Fruit fly (Drosophila melanogaster) whole organism, embryonic: ENCODE results near the gene CG15515.

Experiments
- Aef1 ChIP-seq: fragments of 200-800 bp; sonication (Bioruptor generic); IDR thresholded peaks from 3 replicates; pipeline ENCODE4 v1.3.6; 2022; ENCODE audit warnings: missing biosample characterization, missing genetic modification characterization
- CG10565 ChIP-seq: fragments of 200-800 bp; sonication (Bioruptor generic); optimal IDR thresholded peaks from 3 replicates; lab custom pipeline; 2016; ENCODE audit warnings: missing biosample characterization, mild to moderate bottlenecking, missing genetic modification characterization
- CG10959 ChIP-seq: fragments of 200-800 bp; sonication (Bioruptor generic); IDR thresholded peaks from 2 replicates; pipeline ENCODE4 v1.3.6; 2022; ENCODE audit warnings: missing biosample characterization, missing genetic modification characterization
- CG11723 ChIP-seq: fragments of 200-800 bp; sonication (Bioruptor generic); optimal IDR thresholded peaks from 2 replicates; lab custom pipeline; 2017; ENCODE audit warnings: missing biosample characterization, mild to moderate bottlenecking, missing genetic modification characterization
- CG12299 ChIP-seq: fragments of 200-800 bp; sonication (Bioruptor generic); optimal IDR thresholded peaks from 2 replicates; lab custom pipeline; 2018; ENCODE audit warnings: missing biosample characterization, mild to moderate bottlenecking, missing genetic modification characterization
- CG13624 ChIP-seq: fragments of 200-800 bp; sonication (Bioruptor generic); optimal IDR thresholded peaks from 2 replicates; lab custom pipeline; 2016; ENCODE audit warnings: missing biosample characterization, missing genetic modification characterization
- CG14014 ChIP-seq: fragments of 200-800 bp; sonication (Bioruptor generic); IDR thresholded peaks from 2 replicates; pipeline ENCODE4 v1.3.6; 2022; ENCODE audit warnings: missing biosample characterization, missing genetic modification characterization
- CG14860 ChIP-seq: fragments of 200-800 bp; sonication (Bioruptor generic); IDR thresholded peaks from 3 replicates; pipeline ENCODE4 v1.3.6; 2022; ENCODE audit warnings: missing biosample characterization, missing genetic modification characterization; ENCODE audit not compliant: partially characterized antibody
- CG17328 ChIP-seq: fragments of 200-800 bp; sonication (Bioruptor generic); IDR thresholded peaks from 2 replicates; pipeline ENCODE4 v1.3.6; 2022; ENCODE audit warnings: missing biosample characterization, missing genetic modification characterization
- CG17359 ChIP-seq: fragments of 200-800 bp; sonication (Bioruptor generic); optimal IDR thresholded peaks from 3 replicates; lab custom pipeline; 2018; ENCODE audit warnings: missing biosample characterization, mild to moderate bottlenecking, missing genetic modification characterization, moderate library complexity
- CG2120 ChIP-seq: fragments of 200-800 bp; sonication (Bioruptor generic); optimal IDR thresholded peaks from 3 replicates; lab custom pipeline; 2016; ENCODE audit warnings: missing biosample characterization, missing genetic modification characterization
- CG2712 ChIP-seq: fragments of 200-800 bp; optimal IDR thresholded peaks from 3 replicates; lab custom pipeline; 2019; ENCODE audit warnings: missing biosample characterization, mild to moderate bottlenecking, missing genetic modification characterization, moderate library complexity
- CG30403 ChIP-seq: fragments of 200-800 bp; sonication (Bioruptor generic); optimal IDR thresholded peaks from 3 replicates; lab custom pipeline; 2016; ENCODE audit warnings: missing biosample characterization, missing genetic modification characterization
- CG31365 ChIP-seq: fragments of 200-800 bp; sonication (Bioruptor generic); optimal IDR thresholded peaks from 2 replicates; lab custom pipeline; 2018; ENCODE audit warnings: missing biosample characterization, mild to moderate bottlenecking, missing genetic modification characterization
- CG34224 ChIP-seq: fragments of 200-800 bp; sonication (Bioruptor generic); IDR thresholded peaks from 3 replicates; pipeline ENCODE4 v1.3.6; 2022; ENCODE audit warnings: missing biosample characterization, missing genetic modification characterization; ENCODE audit not compliant: partially characterized antibody
- CG34376 ChIP-seq: fragments of 200-800 bp; sonication (Bioruptor generic); optimal IDR thresholded peaks from 2 replicates; lab custom pipeline; 2018; ENCODE audit warnings: missing biosample characterization, mild to moderate bottlenecking, missing genetic modification characterization
- CG7357 ChIP-seq: fragments of 200-800 bp; sonication (Bioruptor generic); IDR thresholded peaks from 3 replicates; pipeline ENCODE4 v1.3.6; 2022; ENCODE audit warnings: missing biosample characterization, missing genetic modification characterization
- CG8281 ChIP-seq: fragments of 200-800 bp; sonication (Bioruptor generic); optimal IDR thresholded peaks from 2 replicates; lab custom pipeline; 2018; ENCODE audit warnings: missing biosample characterization, mild to moderate bottlenecking, missing genetic modification characterization, moderate library complexity
- CG9797 ChIP-seq: fragments of 200-800 bp; sonication (Bioruptor generic); optimal IDR thresholded peaks from 3 replicates; lab custom pipeline; 2018; ENCODE audit warnings: missing biosample characterization, mild to moderate bottlenecking, missing genetic modification characterization
- Elba2 ChIP-seq: fragments of 200-800 bp; sonication (Bioruptor generic); optimal IDR thresholded peaks from 3 replicates; lab custom pipeline; 2016; ENCODE audit warnings: missing biosample characterization, missing genetic modification characterization
- Ets97D ChIP-seq: fragments of 200-800 bp; sonication (Bioruptor generic); optimal IDR thresholded peaks from 3 replicates; lab custom pipeline; 2016; ENCODE audit warnings: missing biosample characterization, missing genetic modification characterization
- H2.0 ChIP-seq: fragments of 200-800 bp; sonication (Bioruptor generic); IDR thresholded peaks from 2 replicates; pipeline ENCODE4 v1.3.6; 2022; ENCODE audit warnings: missing biosample characterization, missing genetic modification characterization
- MESR4 ChIP-seq: fragments of 200-800 bp; sonication (Bioruptor generic); optimal IDR thresholded peaks from 2 replicates; lab custom pipeline; 2018; ENCODE audit warnings: missing biosample characterization, mild to moderate bottlenecking, missing genetic modification characterization, moderate library complexity
- Myb ChIP-seq: fragments of 200-800 bp; sonication (Bioruptor generic); optimal IDR thresholded peaks from 2 replicates; lab custom pipeline; 2016; ENCODE audit warnings: missing biosample characterization, missing genetic modification characterization
- Nf-YA ChIP-seq: fragments of 200-800 bp; sonication (Bioruptor generic); IDR thresholded peaks from 2 replicates; pipeline ENCODE4 v1.3.6; 2022; ENCODE audit warnings: missing biosample characterization, missing genetic modification characterization
- Side ChIP-seq: fragments of 200-800 bp; sonication (Bioruptor generic); optimal IDR thresholded peaks from 2 replicates; lab custom pipeline; 2016; ENCODE audit warnings: missing biosample characterization, missing genetic modification characterization
- Sox100B ChIP-seq: fragments of 200-800 bp; sonication (Bioruptor generic); optimal IDR thresholded peaks from 3 replicates; lab custom pipeline; 2018; ENCODE audit warnings: missing biosample characterization, mild to moderate bottlenecking, missing genetic modification characterization
- Stat92E ChIP-seq, 3 experiments: fragments of >200 bp in 2 of 3; fragments of 200-800 bp in 1 of 3; sonication (Bioruptor generic) in 1 of 3; optimal IDR thresholded peaks; 2 replicates each; lab custom pipeline; 2017 to 2019; ENCODE audit warnings: missing biosample characterization in 3 of 3, missing genetic modification characterization in 3 of 3, mild to moderate bottlenecking in 1 of 3, moderate library complexity in 1 of 3
- abd-A ChIP-seq: fragments of 200-800 bp; sonication (Bioruptor generic); optimal IDR thresholded peaks from 3 replicates; lab custom pipeline; 2019; ENCODE audit warnings: missing biosample characterization, mild to moderate bottlenecking, missing genetic modification characterization, moderate library complexity
- ac ChIP-seq: fragments of 200-800 bp; sonication (Bioruptor generic); optimal IDR thresholded peaks from 3 replicates; lab custom pipeline; 2017; ENCODE audit warnings: missing biosample characterization, mild to moderate bottlenecking, missing genetic modification characterization
- crp ChIP-seq, 2 experiments: fragments of 200-800 bp; sonication (Bioruptor generic); optimal IDR thresholded peaks; 2 replicates in 1 of 2; 3 replicates in 1 of 2; lab custom pipeline; 2017; ENCODE audit warnings: missing biosample characterization in 2 of 2, missing genetic modification characterization in 2 of 2, mild to moderate bottlenecking in 1 of 2, moderate library complexity in 1 of 2
- dmrt11E ChIP-seq: fragments of 200-800 bp; sonication (Bioruptor generic); optimal IDR thresholded peaks from 3 replicates; lab custom pipeline; 2018; ENCODE audit warnings: missing biosample characterization, mild to moderate bottlenecking, missing genetic modification characterization, moderate library complexity
- fd96Cb ChIP-seq: fragments of 200-800 bp; sonication (Bioruptor generic); optimal IDR thresholded peaks from 2 replicates; lab custom pipeline; 2018; ENCODE audit warnings: missing biosample characterization, mild to moderate bottlenecking, missing genetic modification characterization, moderate library complexity
- gcm2 ChIP-seq: fragments of 200-800 bp; sonication (Bioruptor generic); optimal IDR thresholded peaks from 2 replicates; lab custom pipeline; 2016; ENCODE audit warnings: missing biosample characterization, missing genetic modification characterization
- ham ChIP-seq: fragments of 200-800 bp; sonication (Bioruptor generic); IDR thresholded peaks from 2 replicates; pipeline ENCODE4 v1.3.6; 2022; ENCODE audit warnings: missing biosample characterization, missing genetic modification characterization
- hb ChIP-seq: fragments of 200-800 bp; sonication (Bioruptor generic); IDR thresholded peaks from 3 replicates; pipeline ENCODE4 v1.3.6; 2022; ENCODE audit warnings: missing biosample characterization, missing genetic modification characterization; ENCODE audit not compliant: partially characterized antibody
- hth ChIP-seq: fragments of >200 bp; optimal IDR thresholded peaks from 2 replicates; lab custom pipeline; 2017; ENCODE audit warnings: inconsistent platforms
- ken ChIP-seq: fragments of 200-800 bp; sonication (Bioruptor generic); IDR thresholded peaks from 3 replicates; pipeline ENCODE4 v1.3.6; 2022; ENCODE audit warnings: missing biosample characterization, missing genetic modification characterization
- lmd ChIP-seq: fragments of 200-800 bp; sonication (Bioruptor generic); IDR thresholded peaks from 2 replicates; pipeline ENCODE4 v1.3.6; 2022; ENCODE audit warnings: missing biosample characterization, missing genetic modification characterization
- nom ChIP-seq: fragments of 200-800 bp; sonication (Bioruptor generic); optimal IDR thresholded peaks from 2 replicates; lab custom pipeline; 2017; ENCODE audit warnings: missing biosample characterization, missing genetic modification characterization, mild to moderate bottlenecking, moderate library complexity, missing genetic modification reagents
- pros ChIP-seq: fragments of 200-800 bp; sonication (Bioruptor generic); optimal IDR thresholded peaks from 3 replicates; lab custom pipeline; 2019; ENCODE audit warnings: missing biosample characterization, mild to moderate bottlenecking, missing genetic modification characterization, moderate library complexity
- pum ChIP-seq: fragments of 200-800 bp; sonication (Bioruptor generic); optimal IDR thresholded peaks from 2 replicates; lab custom pipeline; 2016; ENCODE audit warnings: missing biosample characterization, missing genetic modification characterization
- sim ChIP-seq: fragments of 200-800 bp; sonication (Bioruptor generic); IDR thresholded peaks from 2 replicates; pipeline ENCODE4 v1.3.6; 2022; ENCODE audit warnings: missing biosample characterization, missing genetic modification characterization
- toy ChIP-seq: fragments of 200-800 bp; sonication (Bioruptor generic); IDR thresholded peaks from 2 replicates; pipeline ENCODE4 v1.3.6; 2022; ENCODE audit warnings: missing biosample characterization, missing genetic modification characterization
- unc-4 ChIP-seq: fragments of 200-800 bp; sonication (Bioruptor generic); IDR thresholded peaks from 2 replicates; pipeline ENCODE4 v1.3.6; 2022; ENCODE audit warnings: missing biosample characterization, missing genetic modification characterization; ENCODE audit not compliant: partially characterized antibody
- unpg ChIP-seq: fragments of 200-800 bp; sonication (Bioruptor generic); optimal IDR thresholded peaks from 3 replicates; lab custom pipeline; 2018; ENCODE audit warnings: missing biosample characterization, mild to moderate bottlenecking, missing genetic modification characterization, moderate library complexity

CG15515 gene

dm6 chr3R:29857228-29857627 is 48.0 kb upstream of the CG15515 start, which contains the start of gene dgt1 (continued):
- TF ChIP-seq Stat92E (GFP tag; optimal IDR thresholded peaks at IDR 0.05; lab: Kevin White, UChicago), result no peak
- TF ChIP-seq ac (GFP tag; lab: Kevin White, UChicago), result no peak
- TF ChIP-seq dmrt11E (tag; lab: Kevin White, UChicago), result no peak
- TF ChIP-seq Aef1 (GFP tag; lab: Robert Waterston, UW), result no peak
- TF ChIP-seq CG11723, result no peak
- no peak for TF ChIP-seq gcm2
- peak; percentile 88 for TF ChIP-seq CG9797 (GFP tag; lab: Kevin White, UChicago)
- TF ChIP-seq pros (GFP tag; lab: Kevin White, UChicago), result no peak
- no peak for TF ChIP-seq CG8281
- no peak for TF ChIP-seq CG14014 (GFP tag; lab: Robert Waterston, UW)
- no peak for TF ChIP-seq Sox100B (GFP tag; lab: Kevin White, UChicago)
- TF ChIP-seq CG10565 (GFP tag; lab: Kevin White, UChicago), result no peak
- no peak for TF ChIP-seq CG31365
- TF ChIP-seq Myb (GFP tag; lab: Kevin White, UChicago), result peak; percentile 67
- TF ChIP-seq Ets97D (GFP tag; lab: Kevin White, UChicago), result peak; percentile 43
- no peak for TF ChIP-seq crp (GFP tag; optimal IDR thresholded peaks at IDR 0.05; lab: Kevin White, UChicago)
- no peak for TF ChIP-seq ham (GFP tag; lab: Robert Waterston, UW)
- TF ChIP-seq Side, result no peak
- TF ChIP-seq nom (GFP tag; lab: Kevin White, UChicago), result no peak
- TF ChIP-seq fd96Cb, result no peak
- TF ChIP-seq abd-A (tag; lab: Kevin White, UChicago), result no peak
- TF ChIP-seq CG2120, result no peak
- no peak for TF ChIP-seq hb (GFP tag; lab: Robert Waterston, UW)
- no peak for TF ChIP-seq toy
- peak; percentile 15 for TF ChIP-seq CG34376 (GFP tag; lab: Kevin White, UChicago)
- no peak for TF ChIP-seq lmd
- TF ChIP-seq CG10959 (GFP tag; lab: Robert Waterston, UW), result no peak
- TF ChIP-seq CG12299 (tag; lab: Kevin White, UChicago), result no peak
- peak; percentile 40 for TF ChIP-seq Elba2 (GFP tag; lab: Kevin White, UChicago)
- TF ChIP-seq pum, result no peak
- TF ChIP-seq CG7357, result no peak
- no peak for TF ChIP-seq hth (lab: Kevin White, UChicago)
- no peak for TF ChIP-seq unpg
- 0 out of 2 replicates have a peak, but pooled peaks have one; percentile 16 for TF ChIP-seq unc-4 (GFP tag; lab: Robert Waterston, UW)
- no peak for TF ChIP-seq Nf-YA (GFP tag; lab: Robert Waterston, UW)
- 0 out of 2 replicates have a peak, but pooled peaks have one; percentile 10 for TF ChIP-seq CG17328 (GFP tag; lab: Robert Waterston, UW)
- peak; percentile 95 for TF ChIP-seq MESR4 (GFP tag; lab: Kevin White, UChicago)
- no peak for TF ChIP-seq CG14860 (GFP tag; lab: Robert Waterston, UW)
- TF ChIP-seq H2.0 (GFP tag; lab: Robert Waterston, UW), result no peak
- TF ChIP-seq CG17359 (tag; lab: Kevin White, UChicago), result no peak
- TF ChIP-seq ken (GFP tag; lab: Robert Waterston, UW), result no peak
- TF ChIP-seq CG30403 (GFP tag; lab: Kevin White, UChicago), result no peak
- TF ChIP-seq sim (GFP tag; lab: Robert Waterston, UW), result no peak
- no peak for TF ChIP-seq CG2712 (tag; lab: Kevin White, UChicago)
- TF ChIP-seq CG13624 (GFP tag; lab: Kevin White, UChicago), result no peak
- TF ChIP-seq CG34224 (GFP tag; lab: Robert Waterston, UW), result no peak
- TF ChIP-seq, all 482 proteins: peak for 43
